Fruit fly (Drosophila melanogaster): ENCODE measurements around the gene CG46280.

CG46280 gene

DNA sequence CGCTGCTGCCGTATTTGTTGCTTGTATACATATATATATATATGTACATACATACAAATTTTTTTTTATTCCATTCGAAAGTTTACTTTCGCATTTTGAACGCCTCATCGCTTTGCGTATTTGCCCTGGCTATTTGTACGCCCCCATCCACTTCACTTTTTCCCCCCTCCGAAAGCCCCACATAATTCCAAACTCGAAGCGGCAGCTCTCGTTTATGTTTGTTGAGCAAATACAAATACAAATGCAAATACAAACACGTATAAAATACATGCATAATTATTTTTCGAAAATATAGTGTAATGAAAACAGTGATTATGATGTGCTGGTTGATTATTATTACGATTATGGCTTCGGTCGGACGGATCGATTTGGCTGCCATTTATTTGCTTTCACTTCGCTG, 37.6 kb upstream of the CG46280 start (continued):
- TF ChIP-seq CG3281 (GFP tag; optimal IDR thresholded peaks at IDR 0.05) (peak; percentile 92), CG31388 (GFP tag; optimal IDR thresholded peaks at IDR 0.05) (peak; percentile 44), tin (GFP tag; optimal IDR thresholded peaks at IDR 0.05) (peak; percentile 51), CG13775 (GFP tag; optimal IDR thresholded peaks at IDR 0.05) (peak; percentile 37), CG3726 (GFP tag; IDR thresholded peaks at IDR 0.05) (no peak), fru (optimal IDR thresholded peaks at IDR 0.05) (no peak), CG11723 (GFP tag; optimal IDR thresholded peaks at IDR 0.05) (peak; percentile 91), Dad (GFP tag; optimal IDR thresholded peaks at IDR 0.05) (peak; percentile 17), CG13424 (tag; optimal IDR thresholded peaks at IDR 0.05) (peak; percentile 78), crp (GFP tag; optimal IDR thresholded peaks at IDR 0.05) (peak in 1 of 2 experiments; percentile 50), CG10366 (GFP tag; IDR thresholded peaks at IDR 0.05) (peak; percentile 51), Sox102F (GFP tag; optimal IDR thresholded peaks at IDR 0.05) (peak; percentile 96), MBD-R2 (GFP tag; IDR thresholded peaks at IDR 0.05) (peak; percentile 27; the same call in 1 of the 2 replicates), CG11456 (GFP tag; IDR thresholded peaks at IDR 0.05) (no peak; the same call in 2 of the 3 replicates), Rx (GFP tag; IDR thresholded peaks at IDR 0.05) (0 out of 2 replicates have a peak, but pooled peaks have one; percentile 16), fd96Cb (tag; optimal IDR thresholded peaks at IDR 0.05) (peak; percentile 90), zf30C (GFP tag; optimal IDR thresholded peaks at IDR 0.05) (no peak), CrebB (tag; optimal IDR thresholded peaks at IDR 0.05) (peak; percentile 84), CG9215 (GFP tag; IDR thresholded peaks at IDR 0.05) (no peak), danr (GFP tag; IDR thresholded peaks at IDR 0.05) (peak; percentile 60), dpn (GFP tag; optimal IDR thresholded peaks at IDR 0.05) (peak; percentile 62 to 65), CG14050 (GFP tag; IDR thresholded peaks at IDR 0.05) (peak; percentile 37; the same call in 1 of the 3 replicates), Hr78 (GFP tag; optimal IDR thresholded peaks at IDR 0.05) (no peak), aop (GFP tag; IDR thresholded peaks at IDR 0.05) (no peak), CG43689 (GFP tag; IDR thresholded peaks at IDR 0.05) (no peak), Poxn (GFP tag; IDR thresholded peaks at IDR 0.05) (no peak), CG8281 (tag; optimal IDR thresholded peaks at IDR 0.05) (peak; percentile 77), CG18619 (GFP tag; optimal IDR thresholded peaks at IDR 0.05) (peak; percentile 83), CG17359 (tag; optimal IDR thresholded peaks at IDR 0.05) (peak; percentile 98), bsh (GFP tag; optimal IDR thresholded peaks at IDR 0.05) (peak in 1 of 2 experiments; percentile 94), CG42726 (GFP tag; IDR thresholded peaks at IDR 0.05; ENCODE audit: partially characterized antibody) (no peak), CG3407 (GFP tag; optimal IDR thresholded peaks at IDR 0.05) (peak; percentile 97), chn (GFP tag; optimal IDR thresholded peaks at IDR 0.05) (peak; percentile 56), HmgD (GFP tag; optimal IDR thresholded peaks at IDR 0.05) (no peak), CG12659 (GFP tag; optimal IDR thresholded peaks at IDR 0.05) (peak; percentile 76), hkb (optimal IDR thresholded peaks at IDR 0.05) (no peak), hkb (GFP tag; IDR thresholded peaks at IDR 0.05) (peak; percentile 90), Awh (GFP tag; IDR thresholded peaks at IDR 0.05) (peak; percentile 87), CG12219 (GFP tag; optimal IDR thresholded peaks at IDR 0.05) (peak; percentile 82), ATbp (GFP tag; optimal IDR thresholded peaks at IDR 0.05) (peak; percentile 99), toy (GFP tag; IDR thresholded peaks at IDR 0.05) (no peak), CG10543 (GFP tag; optimal IDR thresholded peaks at IDR 0.05) (peak; percentile 65), CG7357 (GFP tag; IDR thresholded peaks at IDR 0.05) (0 out of 3 replicates have a peak, but pooled peaks have one; percentile 19), CG30431 (GFP tag; optimal IDR thresholded peaks at IDR 0.05) (peak; percentile 54), Hr39 (optimal IDR thresholded peaks at IDR 0.05) (no peak), CG9817 (tag; optimal IDR thresholded peaks at IDR 0.05) (peak; percentile 73), TFAM (GFP tag; optimal IDR thresholded peaks at IDR 0.05) (peak; percentile 91), Dfd (GFP tag; optimal IDR thresholded peaks at IDR 0.05) (no peak), Chrac-16 (GFP tag; optimal IDR thresholded peaks at IDR 0.05) (peak; percentile 56), CG3995 (GFP tag; optimal IDR thresholded peaks at IDR 0.05) (peak; percentile 50), Oli (tag; optimal IDR thresholded peaks at IDR 0.05) (peak; percentile 83)

Measured in whole organism, embryonic.